Worm (Caenorhabditis elegans) whole organism, L1 larva: Measurements from ENCODE around the gene Y26E6A.2.

Experiments
- aly-2 ChIP-seq: fragments of 150-350 bp; optimal IDR thresholded peaks from 2 replicates; lab custom pipeline; 2014; ENCODE audit warnings: missing biosample characterization, missing genetic modification characterization
- mdl-1 ChIP-seq, 2 experiments: fragments of 150-350 bp; optimal IDR thresholded peaks; 2 replicates each; lab custom pipeline; 2014 to 2017; ENCODE audit warnings: missing biosample characterization in 2 of 2, missing genetic modification characterization in 2 of 2, inconsistent platforms in 1 of 2
- nhr-237 ChIP-seq: fragments of 150-350 bp; optimal IDR thresholded peaks from 2 replicates; lab custom pipeline; 2014; ENCODE audit warnings: missing biosample characterization, missing genetic modification characterization
- nhr-28 ChIP-seq: fragments of 150-350 bp; optimal IDR thresholded peaks from 2 replicates; lab custom pipeline; 2014; ENCODE audit warnings: missing biosample characterization, missing genetic modification characterization
- swsn-7 ChIP-seq: sonication (generic microtip); optimal IDR thresholded peaks from 2 replicates; lab custom pipeline; 2016; ENCODE audit warnings: missing genetic modification characterization, missing compliant biosample characterization

DNA sequence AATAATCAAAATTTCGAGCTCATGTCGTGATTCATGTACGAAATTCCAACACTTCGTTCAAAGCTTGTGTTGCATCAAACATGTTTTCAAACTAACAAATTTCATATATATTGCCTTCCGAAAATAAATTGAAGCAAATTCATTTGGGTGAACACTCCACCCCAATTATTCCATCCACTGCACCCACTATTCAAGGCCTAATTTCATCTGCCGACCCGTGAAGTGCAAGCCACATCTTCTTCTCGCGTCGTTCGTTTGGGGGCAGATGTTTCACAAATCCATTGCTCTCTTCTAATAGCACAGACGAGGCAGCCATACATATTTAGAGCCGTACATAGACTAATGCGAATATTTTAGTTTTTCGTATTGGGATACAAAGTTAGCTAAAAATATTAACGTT lies 30.0 kb upstream of the Y26E6A.2 start:
- TF ChIP-seq nhr-28 (tag; lab: Kevin White, UChicago) (no peak), aly-2 (tag; lab: Kevin White, UChicago) (no peak), swsn-7 (tag; lab: Kevin White, UChicago) (no peak), mdl-1 (tag; optimal IDR thresholded peaks at IDR 0.05; lab: Kevin White, UChicago) (no peak), nhr-237 (tag; lab: Kevin White, UChicago) (no peak)
